Worm (Caenorhabditis elegans) whole organism, L1 larva: Measurements from ENCODE around the gene F59B1.6.

Source experiments
- nhr-28 ChIP-seq: fragments of 150-350 bp; optimal IDR thresholded peaks from 2 replicates; lab custom pipeline; 2014; ENCODE audit warnings: missing biosample characterization, missing genetic modification characterization
- nhr-76 ChIP-seq: sonication (generic microtip); optimal IDR thresholded peaks from 2 replicates; lab custom pipeline; 2017; ENCODE audit warnings: missing biosample characterization, missing genetic modification characterization
- nhr-84 ChIP-seq: sonication (generic microtip); optimal IDR thresholded peaks from 2 replicates; lab custom pipeline; 2017; ENCODE audit warnings: missing biosample characterization, missing genetic modification characterization

ce11 chrV:3633041-3633440 is 1.6 kb upstream of the F59B1.6 start, which contains the start of gene F59B1.2:
- no peak for TF ChIP-seq nhr-84 (tag; lab: Kevin White, UChicago)
- TF ChIP-seq nhr-76: no peak
- no peak for TF ChIP-seq nhr-28 (tag; lab: Kevin White, UChicago)
